Worm (Caenorhabditis elegans) whole organism, mixed stage, embryonic: ENCODE measurements around the gene C45G9.11.

Experiments
- M03D4.4 ChIP-seq: sonication (generic microtip); optimal IDR thresholded peaks from 2 replicates; lab custom pipeline; 2017; ENCODE audit warnings: mild to moderate bottlenecking, missing genetic modification characterization, missing compliant biosample characterization
- bed-3 ChIP-seq: fragments of 200-800 bp; sonication (Bioruptor generic); optimal IDR thresholded peaks from 3 replicates; lab custom pipeline; 2018; ENCODE audit warnings: mild to moderate bottlenecking, missing genetic modification characterization, moderate library complexity, missing compliant biosample characterization
- blmp-1 ChIP-seq: fragments of 150-350 bp; optimal IDR thresholded peaks from 2 replicates; lab custom pipeline; 2014; ENCODE audit warnings: missing biosample characterization, missing genetic modification characterization
- ceh-39 ChIP-seq: fragments of 150-350 bp; optimal IDR thresholded peaks from 2 replicates; lab custom pipeline; 2014; ENCODE audit warnings: missing biosample characterization, missing genetic modification characterization
- ceh-43 ChIP-seq: fragments of 200-800 bp; sonication (Bioruptor generic); optimal IDR thresholded peaks from 2 replicates; lab custom pipeline; 2018; ENCODE audit warnings: mild to moderate bottlenecking, missing genetic modification characterization, moderate library complexity, missing compliant biosample characterization
- ceh-83 ChIP-seq: fragments of 200-800 bp; sonication (Bioruptor generic); optimal IDR thresholded peaks from 2 replicates; lab custom pipeline; 2018; ENCODE audit warnings: mild to moderate bottlenecking, missing genetic modification characterization, missing compliant biosample characterization
- ces-1 ChIP-seq: fragments of 150-350 bp; optimal IDR thresholded peaks from 2 replicates; lab custom pipeline; 2014; ENCODE audit warnings: missing biosample characterization, missing genetic modification reagents, missing genetic modification characterization
- cnd-1 ChIP-seq: fragments of 200-800 bp; sonication (Bioruptor generic); optimal IDR thresholded peaks from 2 replicates; lab custom pipeline; 2018; ENCODE audit warnings: mild to moderate bottlenecking, missing genetic modification characterization, missing compliant biosample characterization
- drap-1 ChIP-seq: fragments of 200-800 bp; sonication (Bioruptor generic); optimal IDR thresholded peaks from 3 replicates; lab custom pipeline; 2018; ENCODE audit warnings: mild to moderate bottlenecking, missing genetic modification characterization, missing compliant biosample characterization
- elt-1 ChIP-seq: sonication (generic microtip); optimal IDR thresholded peaks from 2 replicates; lab custom pipeline; 2017; ENCODE audit warnings: missing genetic modification characterization, mild to moderate bottlenecking, missing compliant biosample characterization, antibody characterized with exemption, moderate library complexity, borderline replicate concordance; ENCODE audit not compliant: insufficient read depth
- elt-3 ChIP-seq: fragments of 150-350 bp; optimal IDR thresholded peaks from 2 replicates; lab custom pipeline; 2014; ENCODE audit warnings: missing biosample characterization, missing genetic modification characterization
- flh-1 ChIP-seq: fragments of 200-800 bp; sonication (Bioruptor generic); optimal IDR thresholded peaks from 2 replicates; lab custom pipeline; 2018; ENCODE audit warnings: mild to moderate bottlenecking, missing genetic modification characterization, moderate library complexity, missing compliant biosample characterization
- ham-2 ChIP-seq: fragments of 200-800 bp; sonication (Bioruptor generic); optimal IDR thresholded peaks from 2 replicates; lab custom pipeline; 2018; ENCODE audit warnings: mild to moderate bottlenecking, missing genetic modification characterization, missing compliant biosample characterization
- hlh-1 ChIP-seq: fragments of 150-350 bp; optimal IDR thresholded peaks from 2 replicates; lab custom pipeline; 2014; ENCODE audit warnings: missing biosample characterization, missing genetic modification reagents, missing genetic modification characterization
- lin-13 ChIP-seq: fragments of 150-350 bp; optimal IDR thresholded peaks from 2 replicates; lab custom pipeline; 2014; ENCODE audit warnings: missing biosample characterization, missing genetic modification characterization
- lin-32 ChIP-seq: fragments of 200-800 bp; sonication (Bioruptor generic); optimal IDR thresholded peaks from 2 replicates; lab custom pipeline; 2018; ENCODE audit warnings: mild to moderate bottlenecking, missing genetic modification characterization, missing compliant biosample characterization
- lsy-2 ChIP-seq: fragments of 150-350 bp; optimal IDR thresholded peaks from 2 replicates; lab custom pipeline; 2014; ENCODE audit warnings: missing biosample characterization, missing genetic modification characterization
- mep-1 ChIP-seq: fragments of 150-350 bp; optimal IDR thresholded peaks from 2 replicates; lab custom pipeline; 2017; ENCODE audit warnings: missing biosample characterization, missing genetic modification reagents, missing genetic modification characterization, inconsistent platforms
- mls-2 ChIP-seq: sonication (generic microtip); optimal IDR thresholded peaks from 2 replicates; lab custom pipeline; 2016; ENCODE audit warnings: mild to moderate bottlenecking, missing genetic modification characterization, moderate library complexity, missing compliant biosample characterization
- nhr-12 ChIP-seq: fragments of 150-350 bp; optimal IDR thresholded peaks from 2 replicates; lab custom pipeline; 2014; ENCODE audit warnings: missing biosample characterization, missing genetic modification characterization
- nhr-2 ChIP-seq: fragments of 150-350 bp; optimal IDR thresholded peaks from 2 replicates; lab custom pipeline; 2014; ENCODE audit warnings: missing biosample characterization, missing genetic modification characterization
- nhr-76 ChIP-seq: sonication (generic microtip); optimal IDR thresholded peaks from 2 replicates; lab custom pipeline; 2017; ENCODE audit warnings: missing biosample characterization, missing genetic modification characterization
- sem-2 ChIP-seq: fragments of 200-800 bp; sonication (Bioruptor generic); optimal IDR thresholded peaks from 2 replicates; lab custom pipeline; 2018; ENCODE audit warnings: mild to moderate bottlenecking, missing genetic modification characterization, missing compliant biosample characterization
- snpc-4 ChIP-seq: fragments of 150-350 bp; optimal IDR thresholded peaks from 2 replicates; lab custom pipeline; 2014; ENCODE audit warnings: missing biosample characterization, missing genetic modification characterization
- sptf-1 ChIP-seq: sonication (generic microtip); optimal IDR thresholded peaks from 2 replicates; lab custom pipeline; 2017; ENCODE audit warnings: mild to moderate bottlenecking, missing genetic modification characterization, moderate library complexity, missing compliant biosample characterization
- tbx-8 ChIP-seq: fragments of 200-800 bp; sonication (Bioruptor generic); optimal IDR thresholded peaks from 2 replicates; lab custom pipeline; 2018; ENCODE audit warnings: mild to moderate bottlenecking, missing genetic modification characterization, moderate library complexity, missing compliant biosample characterization
- unc-120 ChIP-seq: sonication (generic microtip); optimal IDR thresholded peaks from 2 replicates; lab custom pipeline; 2017; ENCODE audit warnings: missing genetic modification characterization, missing compliant biosample characterization; ENCODE audit not compliant: poor library complexity, severe bottlenecking
- unc-39 ChIP-seq: fragments of 150-350 bp; optimal IDR thresholded peaks from 2 replicates; lab custom pipeline; 2014; ENCODE audit warnings: missing biosample characterization, missing genetic modification characterization

C45G9.11 gene

DNA sequence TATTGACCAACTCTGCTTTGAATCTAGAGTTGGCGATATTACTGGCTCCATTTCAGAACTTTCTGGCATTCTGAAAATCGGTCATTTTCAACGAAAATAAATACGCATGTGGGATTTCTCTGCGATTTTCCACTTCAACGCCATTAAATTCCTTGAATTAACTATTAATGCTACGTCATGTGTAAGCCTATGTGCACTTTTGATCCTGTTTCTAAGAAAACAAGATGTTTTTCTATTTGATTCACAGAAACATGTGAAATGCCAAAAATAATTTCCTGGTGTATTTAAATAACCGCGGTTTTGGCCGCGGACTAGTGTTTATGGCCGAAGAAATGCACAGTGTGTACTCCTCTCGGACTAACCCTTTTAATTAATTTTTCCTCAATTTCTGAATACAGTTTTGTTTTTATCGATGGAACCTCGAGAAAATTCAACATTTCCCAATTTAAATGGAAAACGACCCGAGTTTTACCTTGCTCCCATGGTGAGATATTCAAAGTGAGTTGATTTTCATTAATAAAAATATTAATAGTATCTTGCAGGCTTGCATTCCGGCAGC is at the start of gene C45G9.11, which contains the start of gene C45G9.2:
Gene C45G9.11 (minus strand): TSS at position 51 of the 559 bp plus-strand sequence.
Gene C45G9.2 (plus strand): TSS at position 392 of the 559 bp plus-strand sequence.
- TF ChIP-seq mls-2 (tag; lab: Kevin White, UChicago) (no peak), ham-2 (GFP tag; lab: Kevin White, UChicago) (no peak), hlh-1 (tag; lab: Kevin White, UChicago) (peak; percentile 16), drap-1 (GFP tag; lab: Kevin White, UChicago) (no peak), ceh-83 (peak; percentile 36), nhr-12 (no peak), bed-3 (GFP tag; lab: Kevin White, UChicago) (no peak), blmp-1 (tag; lab: Kevin White, UChicago) (no peak), flh-1 (GFP tag; lab: Kevin White, UChicago) (no peak), sptf-1 (tag; lab: Kevin White, UChicago) (no peak), tbx-8 (no peak), mep-1 (tag; lab: Kevin White, UChicago) (peak; percentile 59), elt-3 (no peak), ces-1 (GFP tag; lab: Kevin White, UChicago) (peak; percentile 82), lin-32 (peak; percentile 39), ceh-39 (tag; lab: Kevin White, UChicago) (no peak), M03D4.4 (no peak), elt-1 (no peak), cnd-1 (tag; lab: Kevin White, UChicago) (no peak), lsy-2 (tag; lab: Kevin White, UChicago) (no peak), snpc-4 (tag; lab: Kevin White, UChicago) (no peak)

DNA sequence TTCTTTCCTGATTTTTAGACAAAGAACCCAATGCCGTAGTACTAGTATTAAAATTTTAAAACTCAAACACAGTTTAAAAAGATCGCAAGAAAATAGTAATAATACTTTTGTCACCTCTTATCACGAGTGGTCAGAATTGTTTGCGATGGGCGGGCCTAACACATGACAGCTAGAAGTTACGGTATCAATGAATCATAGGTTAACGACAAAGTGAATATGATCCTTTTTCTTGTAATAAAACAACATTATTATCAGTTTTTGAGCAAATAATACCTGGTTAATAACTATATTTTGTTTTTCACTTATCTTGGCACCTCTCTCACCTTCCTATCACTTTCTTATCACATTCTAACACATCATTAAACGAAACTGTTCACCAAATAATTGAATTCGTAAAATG is 44.5 kb upstream of the C45G9.11 start:
- no peak for TF ChIP-seq nhr-12
- TF ChIP-seq nhr-2 (tag; lab: Kevin White, UChicago): no peak
- TF ChIP-seq unc-120 (tag; lab: Kevin White, UChicago): no peak
- TF ChIP-seq bed-3 (GFP tag; lab: Kevin White, UChicago): no peak
- no peak for TF ChIP-seq lin-32
- TF ChIP-seq sptf-1 (tag; lab: Kevin White, UChicago): no peak
- TF ChIP-seq flh-1 (GFP tag; lab: Kevin White, UChicago): no peak
- TF ChIP-seq blmp-1 (tag; lab: Kevin White, UChicago): no peak
- no peak for TF ChIP-seq unc-39

DNA sequence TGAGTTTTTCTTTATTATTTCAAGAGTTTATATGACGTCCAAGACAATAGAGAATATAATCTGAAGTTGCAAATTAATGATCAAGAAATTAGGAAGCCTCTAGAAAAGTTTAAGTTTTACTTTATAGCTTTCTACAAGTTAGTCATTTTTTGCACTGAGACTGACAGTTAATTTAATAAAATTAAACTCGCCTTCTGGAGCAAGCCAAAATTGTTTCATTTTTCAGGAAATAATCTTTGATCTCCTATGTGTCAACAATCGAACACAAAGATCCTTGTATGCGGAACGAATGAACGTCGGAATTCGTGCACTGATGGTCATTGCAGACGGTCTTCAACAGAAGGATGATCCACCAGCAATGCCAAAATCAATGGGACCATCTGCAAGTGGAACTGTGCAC is 43.9 kb upstream of the C45G9.11 start:
- TF ChIP-seq bed-3 (GFP tag; lab: Kevin White, UChicago) (no peak), ces-1 (GFP tag; lab: Kevin White, UChicago) (no peak), elt-1 (no peak), lin-32 (no peak), nhr-12 (no peak), elt-3 (no peak)

DNA sequence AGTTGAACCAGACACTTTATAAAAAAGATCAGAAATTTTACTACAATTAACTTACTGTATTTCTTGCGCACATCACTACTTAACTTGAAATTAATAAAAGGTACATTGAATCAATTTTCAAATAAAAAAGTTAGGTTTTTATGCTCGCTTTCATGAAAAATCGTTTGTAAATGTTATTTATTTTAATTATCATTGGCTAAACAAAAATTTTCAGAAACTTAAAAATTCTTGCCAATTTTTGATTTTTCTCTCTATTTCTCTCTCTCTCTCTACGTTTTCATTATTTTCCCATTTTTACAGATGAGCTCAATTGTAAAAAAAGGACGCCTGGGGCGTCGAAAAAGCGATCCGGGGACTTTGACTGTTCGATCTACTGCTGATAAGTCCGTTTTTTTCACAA is 40.9 kb upstream of the C45G9.11 start, which contains the start of gene sax-2:
Gene sax-2 (plus strand): TSS at position 301 of the 400 bp plus-strand sequence.
- TF ChIP-seq M03D4.4 (no peak), lin-13 (tag; lab: Kevin White, UChicago) (no peak), ceh-39 (tag; lab: Kevin White, UChicago) (no peak), ham-2 (GFP tag; lab: Kevin White, UChicago) (no peak)

DNA sequence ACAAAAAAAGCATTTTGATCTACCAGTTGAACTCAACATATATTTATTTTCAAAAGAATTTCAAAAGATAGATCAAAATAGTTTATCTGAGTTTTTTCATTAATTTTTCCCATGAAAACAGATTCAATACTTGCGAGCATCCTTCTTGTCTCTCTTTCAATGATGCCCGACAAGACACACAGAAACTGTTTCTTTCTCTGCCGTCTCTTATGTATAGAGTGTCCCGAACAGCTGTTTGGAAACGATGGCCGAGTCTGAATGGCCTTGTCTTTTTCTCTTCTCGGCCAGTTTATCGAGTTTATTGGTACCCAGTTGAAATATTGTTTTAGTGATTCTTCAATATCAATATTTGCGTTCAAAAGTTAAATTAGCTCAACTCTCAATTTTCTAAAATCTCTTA is 40.2 kb upstream of the C45G9.11 start:
- TF ChIP-seq elt-1: peak; percentile 55
- peak; percentile 79 for TF ChIP-seq lin-32
- TF ChIP-seq ces-1 (GFP tag; lab: Kevin White, UChicago): peak; percentile 48
- peak; percentile 99 for TF ChIP-seq hlh-1 (tag; lab: Kevin White, UChicago)
- TF ChIP-seq cnd-1 (tag; lab: Kevin White, UChicago): peak; percentile 84
- peak; percentile 40 for TF ChIP-seq unc-120 (tag; lab: Kevin White, UChicago)
- no peak for TF ChIP-seq nhr-76 (tag; lab: Kevin White, UChicago)
- TF ChIP-seq ceh-43 (GFP tag; lab: Kevin White, UChicago): no peak
- TF ChIP-seq mep-1 (tag; lab: Kevin White, UChicago): peak; percentile 76
- no peak for TF ChIP-seq ham-2 (GFP tag; lab: Kevin White, UChicago)

DNA sequence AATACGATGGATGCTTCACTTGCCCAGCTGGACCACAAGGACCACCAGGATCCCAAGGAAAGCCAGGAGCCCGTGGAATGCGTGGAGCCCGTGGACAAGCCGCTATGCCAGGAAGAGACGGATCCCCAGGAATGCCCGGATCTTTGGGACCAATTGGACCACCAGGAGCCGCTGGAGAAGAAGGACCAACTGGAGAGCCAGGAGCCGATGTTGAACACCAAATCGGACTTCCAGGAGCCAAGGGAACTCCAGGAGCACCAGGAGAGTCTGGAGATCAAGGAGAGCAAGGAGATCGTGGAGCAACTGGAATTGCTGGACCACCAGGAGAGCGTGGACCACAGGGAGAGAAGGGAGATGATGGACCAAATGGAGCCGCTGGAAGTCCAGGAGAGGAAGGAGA is 39.4 kb upstream of the C45G9.11 start:
- TF ChIP-seq sem-2 (GFP tag; lab: Kevin White, UChicago) (no peak), sptf-1 (tag; lab: Kevin White, UChicago) (peak; percentile 65)
